Worm (Caenorhabditis elegans) whole organism, late embryonic: ENCODE results near the gene F01G4.4.

Experiments
- C08G9.2 ChIP-seq: sonication (generic microtip); optimal IDR thresholded peaks from 2 replicates; lab custom pipeline; 2016; ENCODE audit warnings: mild to moderate bottlenecking, missing genetic modification characterization, moderate library complexity, missing compliant biosample characterization
- C38D4.7 ChIP-seq: fragments of 200-800 bp; sonication (Bioruptor generic); optimal IDR thresholded peaks from 2 replicates; lab custom pipeline; 2018; ENCODE audit warnings: mild to moderate bottlenecking, missing genetic modification characterization, moderate library complexity, missing compliant biosample characterization
- F13H6.1 ChIP-seq: sonication (generic microtip); optimal IDR thresholded peaks from 2 replicates; lab custom pipeline; 2016; ENCODE audit warnings: missing genetic modification characterization, missing compliant biosample characterization
- K02D7.2 ChIP-seq: sonication (generic microtip); optimal IDR thresholded peaks from 2 replicates; lab custom pipeline; 2017; ENCODE audit warnings: mild to moderate bottlenecking, missing genetic modification characterization, missing compliant biosample characterization
- K09A11.1 ChIP-seq: sonication (generic microtip); optimal IDR thresholded peaks from 2 replicates; lab custom pipeline; 2017; ENCODE audit warnings: antibody characterized with exemption, mild to moderate bottlenecking, missing genetic modification characterization, missing compliant biosample characterization; ENCODE audit not compliant: insufficient read depth
- ama-1 ChIP-seq: fragments of 150-350 bp; optimal IDR thresholded peaks from 2 replicates; lab custom pipeline; 2014
- ceh-14 ChIP-seq: sonication (generic microtip); optimal IDR thresholded peaks from 2 replicates; lab custom pipeline; 2016; ENCODE audit warnings: missing genotype, missing genetic modification characterization, missing compliant biosample characterization
- ceh-24 ChIP-seq: sonication (generic microtip); optimal IDR thresholded peaks from 2 replicates; lab custom pipeline; 2016; ENCODE audit warnings: mild to moderate bottlenecking, missing genetic modification characterization, missing compliant biosample characterization
- ceh-34 ChIP-seq: sonication (generic microtip); optimal IDR thresholded peaks from 2 replicates; lab custom pipeline; 2016; ENCODE audit warnings: mild to moderate bottlenecking, missing genetic modification characterization, missing compliant biosample characterization
- ceh-48 ChIP-seq: sonication (generic microtip); optimal IDR thresholded peaks from 2 replicates; lab custom pipeline; 2016; ENCODE audit warnings: missing genetic modification characterization, inconsistent platforms, missing compliant biosample characterization
- ceh-9 ChIP-seq: sonication (generic microtip); optimal IDR thresholded peaks from 2 replicates; lab custom pipeline; 2016; ENCODE audit warnings: mild to moderate bottlenecking, missing genetic modification characterization, inconsistent platforms, missing compliant biosample characterization
- dve-1 ChIP-seq: sonication (generic microtip); optimal IDR thresholded peaks from 2 replicates; lab custom pipeline; 2017; ENCODE audit warnings: antibody characterized with exemption, mild to moderate bottlenecking, missing genetic modification characterization, missing compliant biosample characterization
- elt-4 ChIP-seq: sonication (generic microtip); optimal IDR thresholded peaks from 2 replicates; lab custom pipeline; 2016; ENCODE audit warnings: missing genetic modification characterization, missing compliant biosample characterization
- eyg-1 ChIP-seq: sonication (generic microtip); optimal IDR thresholded peaks from 2 replicates; lab custom pipeline; 2016; ENCODE audit warnings: missing genotype, missing genetic modification characterization, missing compliant biosample characterization
- fkh-6 ChIP-seq: sonication (generic microtip); optimal IDR thresholded peaks from 2 replicates; lab custom pipeline; 2016; ENCODE audit warnings: missing genetic modification characterization, missing compliant biosample characterization
- gmeb-2 ChIP-seq: sonication (generic microtip); optimal IDR thresholded peaks from 2 replicates; lab custom pipeline; 2016; ENCODE audit warnings: missing genetic modification characterization, inconsistent platforms, missing compliant biosample characterization
- hlh-13 ChIP-seq: fragments of 200-800 bp; sonication (Bioruptor generic); optimal IDR thresholded peaks from 2 replicates; lab custom pipeline; 2018; ENCODE audit warnings: mild to moderate bottlenecking, missing genetic modification characterization, missing compliant biosample characterization
- hlh-15 ChIP-seq: sonication (generic microtip); optimal IDR thresholded peaks from 2 replicates; lab custom pipeline; 2016; ENCODE audit warnings: missing genetic modification characterization, missing compliant biosample characterization
- hlh-30 ChIP-seq: sonication (generic microtip); optimal IDR thresholded peaks from 2 replicates; lab custom pipeline; 2017; ENCODE audit warnings: antibody characterized with exemption, missing genetic modification characterization, missing compliant biosample characterization; ENCODE audit not compliant: insufficient read depth
- nfya-1 ChIP-seq: sonication (generic microtip); optimal IDR thresholded peaks from 2 replicates; lab custom pipeline; 2017; ENCODE audit warnings: missing genetic modification characterization, mild to moderate bottlenecking, missing compliant biosample characterization, antibody characterized with exemption, moderate library complexity
- nhr-232 ChIP-seq: sonication (generic microtip); optimal IDR thresholded peaks from 2 replicates; lab custom pipeline; 2016; ENCODE audit warnings: missing genetic modification characterization, missing compliant biosample characterization
- npax-4 ChIP-seq: sonication (generic microtip); optimal IDR thresholded peaks from 2 replicates; lab custom pipeline; 2016; ENCODE audit warnings: missing genetic modification characterization, missing compliant biosample characterization
- pag-3 ChIP-seq: sonication (generic microtip); optimal IDR thresholded peaks from 2 replicates; lab custom pipeline; 2016; ENCODE audit warnings: missing compliant biosample characterization, missing genetic modification characterization, borderline replicate concordance
- pax-1 ChIP-seq: fragments of 150-350 bp; optimal IDR thresholded peaks from 2 replicates; lab custom pipeline; 2014; ENCODE audit warnings: missing biosample characterization, missing genetic modification characterization
- pha-2 ChIP-seq: sonication (generic microtip); optimal IDR thresholded peaks from 2 replicates; lab custom pipeline; 2017; ENCODE audit warnings: mild to moderate bottlenecking, missing genetic modification characterization, missing compliant biosample characterization
- pha-4 ChIP-seq: fragments of 150-350 bp; optimal IDR thresholded peaks from 2 replicates; lab custom pipeline; 2018; ENCODE audit warnings: missing biosample characterization, missing genetic modification reagents, missing genetic modification characterization
- rnt-1 ChIP-seq: sonication (generic microtip); optimal IDR thresholded peaks from 2 replicates; lab custom pipeline; 2016; ENCODE audit warnings: missing genetic modification characterization, missing compliant biosample characterization
- sdc-2 ChIP-seq: sonication (generic microtip); optimal IDR thresholded peaks from 2 replicates; lab custom pipeline; 2016; ENCODE audit warnings: missing genotype, missing genetic modification characterization, missing compliant biosample characterization
- sox-2 ChIP-seq: fragments of 200-800 bp; sonication (Bioruptor generic); IDR thresholded peaks from 2 replicates; pipeline ENCODE4 v1.3.6; 2022; ENCODE audit warnings: missing genetic modification reagents, missing genetic modification characterization, missing compliant biosample characterization
- tbx-2 ChIP-seq: sonication (generic microtip); optimal IDR thresholded peaks from 2 replicates; lab custom pipeline; 2016; ENCODE audit warnings: missing genetic modification characterization, missing compliant biosample characterization
- tbx-7 ChIP-seq: sonication (generic microtip); optimal IDR thresholded peaks from 2 replicates; lab custom pipeline; 2016; ENCODE audit warnings: missing genotype, missing genetic modification characterization, missing compliant biosample characterization
- ttx-3 ChIP-seq: sonication (generic microtip); optimal IDR thresholded peaks from 2 replicates; lab custom pipeline; 2016; ENCODE audit warnings: missing genetic modification reagents, missing genetic modification characterization, missing compliant biosample characterization
- unc-3 ChIP-seq, 2 experiments: fragments of 200-800 bp in 1 of 2; sonication (Bioruptor generic) in 1 of 2; sonication (generic microtip) in 1 of 2; conservative IDR thresholded peaks in 1 of 2; optimal IDR thresholded peaks in 1 of 2; 2 replicates each; pipeline versions ENCODE4 v1.3.6 to Lab custom; 2016 to 2022; ENCODE audit warnings: missing compliant biosample characterization in 2 of 2, missing genetic modification characterization in 2 of 2, missing genetic modification reagents in 1 of 2
- unc-42 ChIP-seq: sonication (generic microtip); optimal IDR thresholded peaks from 2 replicates; lab custom pipeline; 2016; ENCODE audit warnings: missing genotype, missing genetic modification characterization, missing compliant biosample characterization
- unc-55 ChIP-seq: sonication (generic microtip); optimal IDR thresholded peaks from 2 replicates; lab custom pipeline; 2017; ENCODE audit warnings: missing biosample characterization, missing genetic modification reagents, missing genetic modification characterization
- unc-86 ChIP-seq: sonication (generic microtip); optimal IDR thresholded peaks from 2 replicates; lab custom pipeline; 2016; ENCODE audit warnings: missing genetic modification characterization, missing compliant biosample characterization

F01G4.4 gene

DNA sequence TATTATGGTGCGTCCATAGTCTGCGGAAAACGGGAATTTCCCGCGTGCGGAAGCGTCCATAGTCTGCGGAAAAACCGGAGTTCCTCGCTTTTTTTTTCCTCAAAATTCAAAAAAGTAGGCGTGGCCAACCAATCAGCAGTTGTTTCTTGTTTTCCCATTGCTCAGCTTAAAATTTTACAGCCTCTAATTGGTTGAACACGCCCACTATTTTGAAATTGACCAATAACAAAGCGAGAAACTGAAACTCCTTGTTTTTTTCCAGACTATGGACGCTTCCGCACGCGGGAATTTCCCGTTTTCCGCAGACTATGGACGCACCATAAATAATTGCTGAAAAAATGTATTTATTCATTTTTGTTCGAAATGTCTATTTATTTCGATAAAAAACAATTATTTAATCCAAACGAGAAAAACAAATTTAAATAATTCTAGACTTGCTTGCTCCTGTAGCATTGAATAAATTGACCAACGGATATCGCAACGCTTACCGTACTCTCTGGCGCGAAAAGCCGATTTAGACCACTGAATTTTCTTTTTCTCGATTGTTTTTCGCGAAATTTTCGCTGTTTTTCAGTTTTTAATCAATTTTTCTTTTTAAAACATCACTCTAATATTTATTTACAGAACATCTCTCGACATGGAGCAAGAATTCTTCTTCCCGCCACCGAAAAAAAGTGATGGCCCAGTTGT lies 11.4 kb downstream of the F01G4.4 start, which contains the start of gene C08F8.3:
Gene C08F8.3 (plus strand): TSS at position 620 of the 690 bp plus-strand sequence.
- TF ChIP-seq nfya-1 (tag; lab: Kevin White, UChicago), result peak; percentile 37
- TF ChIP-seq, all 69 proteins: peak for 1; not testable (repeated sequence) for 68

DNA sequence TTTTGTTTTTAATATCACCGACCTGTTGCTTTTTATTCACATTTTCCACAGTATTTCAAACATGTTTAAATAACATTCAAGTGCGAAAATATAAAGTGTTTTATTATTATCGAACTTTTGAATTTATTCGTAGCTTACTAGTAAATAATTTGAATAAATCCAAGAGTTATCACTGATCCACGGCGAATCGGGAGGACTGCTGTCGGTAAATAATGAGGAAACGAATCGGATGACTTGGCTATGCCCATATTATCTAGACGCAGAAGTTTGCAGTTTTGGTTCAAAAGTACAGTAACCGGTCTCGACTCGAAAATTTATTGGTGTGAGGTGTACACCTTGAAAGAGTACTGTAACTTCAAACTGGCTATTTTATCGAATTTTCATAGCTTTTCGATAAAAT lies 13.4 kb downstream of the F01G4.4 start:
- TF ChIP-seq unc-86 (tag; lab: Kevin White, UChicago), result no peak
- TF ChIP-seq K02D7.2, result no peak
- TF ChIP-seq sdc-2 (tag; lab: Kevin White, UChicago), result no peak
- no peak for TF ChIP-seq nhr-232 (tag; lab: Kevin White, UChicago)
- TF ChIP-seq ceh-9 (tag; lab: Kevin White, UChicago), result no peak
- TF ChIP-seq ceh-14, result no peak
- no peak for TF ChIP-seq unc-3 (GFP tag; conservative IDR thresholded peaks at IDR 0.05; lab: Robert Waterston, UW)
- no peak for TF ChIP-seq unc-3 (tag; optimal IDR thresholded peaks at IDR 0.05; lab: Kevin White, UChicago)
- TF ChIP-seq C08G9.2 (tag; lab: Kevin White, UChicago), result no peak
- no peak for TF ChIP-seq gmeb-2 (tag; lab: Kevin White, UChicago)
- no peak for TF ChIP-seq elt-4 (tag; lab: Kevin White, UChicago)
- TF ChIP-seq eyg-1 (tag; lab: Kevin White, UChicago), result no peak
- TF ChIP-seq ttx-3 (tag; lab: Kevin White, UChicago), result no peak
- TF ChIP-seq tbx-2 (tag; lab: Kevin White, UChicago), result no peak
- no peak for TF ChIP-seq pag-3 (tag; lab: Kevin White, UChicago)

DNA sequence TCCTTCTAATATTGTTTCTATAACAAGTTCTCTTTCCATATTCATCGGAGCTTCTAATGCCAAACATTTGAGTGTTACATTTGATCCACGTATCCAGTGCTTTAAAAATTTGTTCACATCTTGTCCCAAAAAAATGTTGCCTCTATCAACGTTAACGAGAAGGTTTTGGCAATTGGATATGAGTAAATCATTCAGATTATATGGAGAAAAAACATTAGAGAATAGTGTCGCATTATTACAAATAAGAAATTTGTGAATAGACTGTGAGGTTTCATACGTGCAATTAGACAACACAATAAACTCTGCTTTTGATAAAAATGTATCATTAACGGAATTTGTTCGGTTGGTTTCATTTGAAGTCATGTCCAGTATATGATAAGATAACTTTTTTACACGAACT lies 16.7 kb downstream of the F01G4.4 start, which contains the start of gene mboa-4:
Gene mboa-4 (minus strand): TSS at position 101 of the 400 bp plus-strand sequence.
- TF ChIP-seq ama-1 (lab: Kevin White, UChicago), result no peak
- TF ChIP-seq hlh-13 (GFP tag; lab: Kevin White, UChicago), result no peak
- no peak for TF ChIP-seq ceh-34 (tag; lab: Kevin White, UChicago)
- no peak for TF ChIP-seq K02D7.2
- no peak for TF ChIP-seq C38D4.7 (GFP tag; lab: Kevin White, UChicago)
- TF ChIP-seq unc-42, result no peak
- no peak for TF ChIP-seq ceh-48 (tag; lab: Kevin White, UChicago)
- TF ChIP-seq dve-1 (tag; lab: Kevin White, UChicago), result no peak
- TF ChIP-seq C08G9.2 (tag; lab: Kevin White, UChicago), result no peak
- TF ChIP-seq rnt-1 (tag; lab: Kevin White, UChicago), result no peak
- TF ChIP-seq fkh-6 (tag; lab: Kevin White, UChicago), result no peak
- TF ChIP-seq, all 69 proteins: peak for 0

DNA sequence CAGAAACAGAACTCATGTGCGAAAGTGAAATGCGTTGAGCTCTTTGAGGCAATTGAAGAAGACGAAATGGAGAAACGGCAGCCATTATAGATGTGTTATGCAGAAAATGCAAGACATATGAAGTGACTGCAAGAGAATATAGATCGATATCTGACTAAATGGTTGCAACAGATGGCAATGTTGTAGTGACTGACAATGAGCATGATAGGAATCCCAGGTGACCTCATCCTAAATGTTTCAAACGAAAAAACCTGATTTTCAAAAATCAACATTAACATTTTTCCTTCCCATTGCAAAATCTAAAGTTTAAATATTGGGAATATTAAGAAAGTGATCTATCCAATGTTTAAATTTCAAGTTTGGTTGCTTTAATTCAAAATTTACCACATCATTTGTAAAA lies 17.6 kb downstream of the F01G4.4 start, which contains the start of gene C08F8.15:
Gene C08F8.15 (minus strand): TSS at position 101 of the 400 bp plus-strand sequence.
- TF ChIP-seq hlh-15 (tag; lab: Kevin White, UChicago) (no peak), C38D4.7 (GFP tag; lab: Kevin White, UChicago) (no peak), K09A11.1 (no peak)

DNA sequence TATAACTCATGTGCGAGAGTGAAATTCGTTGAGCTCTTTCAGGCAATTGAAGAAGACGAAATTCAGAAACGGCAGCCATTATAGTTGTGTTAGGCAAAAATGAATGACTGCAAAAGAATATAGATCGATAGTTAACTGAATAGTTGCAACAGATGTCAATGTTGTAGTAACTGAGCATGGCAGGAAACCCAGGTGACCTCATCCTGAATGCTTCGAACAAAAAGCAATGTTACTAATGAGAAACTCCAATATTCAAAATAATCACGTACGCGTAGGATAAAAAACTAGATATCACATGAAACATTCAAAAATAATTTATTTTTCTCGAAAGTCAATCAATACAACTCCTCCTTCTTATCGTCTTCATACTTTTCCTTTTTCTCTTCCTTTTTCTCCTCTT lies 19.3 kb downstream of the F01G4.4 start, which contains the start of gene fbxb-9:
Gene fbxb-9 (minus strand): TSS at position 101 of the 400 bp plus-strand sequence.
- no peak for TF ChIP-seq tbx-7
- no peak for TF ChIP-seq pha-2
- TF ChIP-seq sox-2 (GFP tag; lab: Robert Waterston, UW), result no peak
- no peak for TF ChIP-seq F13H6.1 (tag; lab: Kevin White, UChicago)
- TF ChIP-seq C08G9.2 (tag; lab: Kevin White, UChicago), result no peak
- no peak for TF ChIP-seq pha-4 (tag; lab: Kevin White, UChicago)
- no peak for TF ChIP-seq ceh-24 (tag; lab: Kevin White, UChicago)
- TF ChIP-seq ceh-9 (tag; lab: Kevin White, UChicago), result no peak
- TF ChIP-seq dve-1 (tag; lab: Kevin White, UChicago), result no peak
- no peak for TF ChIP-seq pax-1
- TF ChIP-seq unc-55 (GFP tag; lab: Kevin White, UChicago), result no peak
- TF ChIP-seq hlh-30 (tag; lab: Kevin White, UChicago), result no peak
- no peak for TF ChIP-seq unc-42
- TF ChIP-seq npax-4 (tag; lab: Kevin White, UChicago), result no peak
